Worm (Caenorhabditis elegans): ENCODE data around the gene Y76B12C.3.

DNA sequence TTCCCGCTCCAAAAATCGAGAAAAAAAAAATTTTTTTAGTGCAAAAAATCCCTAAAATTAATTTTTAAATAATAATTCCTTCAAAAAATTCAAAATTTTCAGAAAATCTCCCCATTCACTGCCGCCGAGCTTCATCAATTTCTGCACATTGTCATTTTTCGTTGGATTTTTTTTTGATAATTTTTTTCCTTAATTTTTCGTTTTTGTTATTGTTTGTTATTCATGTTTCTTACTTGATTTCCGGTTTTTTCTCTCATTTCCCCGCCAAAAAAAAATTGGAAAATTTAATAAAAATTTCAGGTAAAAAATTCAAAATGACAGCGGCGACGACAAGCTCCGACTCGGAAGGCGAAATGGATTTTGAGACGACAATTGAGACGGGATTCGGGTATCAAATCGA is 17.1 kb upstream of the Y76B12C.3 start, which contains the start of gene F52C12.6:
- TF ChIP-seq ces-1 (GFP tag; optimal IDR thresholded peaks at IDR 0.05): no peak
- TF ChIP-seq mab-5 (tag; optimal IDR thresholded peaks at IDR 0.05): no peak
- TF ChIP-seq blmp-1 (tag; optimal IDR thresholded peaks at IDR 0.05): no peak
- no peak for TF ChIP-seq pha-4 (tag; optimal IDR thresholded peaks at IDR 0.05)
- no peak for TF ChIP-seq ceh-39 (tag; optimal IDR thresholded peaks at IDR 0.05)
- no peak for TF ChIP-seq elt-3 (tag; optimal IDR thresholded peaks at IDR 0.05)
- TF ChIP-seq sptf-1 (tag; optimal IDR thresholded peaks at IDR 0.05): no peak
- TF ChIP-seq ztf-11 (tag; optimal IDR thresholded peaks at IDR 0.05): no peak
- TF ChIP-seq nhr-12 (tag; optimal IDR thresholded peaks at IDR 0.05): no peak
- TF ChIP-seq lsy-2 (tag; optimal IDR thresholded peaks at IDR 0.05): no peak
- no peak for TF ChIP-seq ceh-43 (GFP tag; optimal IDR thresholded peaks at IDR 0.05)
- no peak for TF ChIP-seq nhr-237 (tag; optimal IDR thresholded peaks at IDR 0.05)
- TF ChIP-seq unc-39 (tag; optimal IDR thresholded peaks at IDR 0.05): no peak
- no peak for TF ChIP-seq nhr-28 (tag; optimal IDR thresholded peaks at IDR 0.05)

Data from whole organism, mixed stage, embryonic.